Worm (Caenorhabditis elegans) whole organism, young adult: Measurements from ENCODE around the gene vps-53.
A peak's percentile ranks its signal among the peaks of the same experiment; 100 is the strongest.

Experiments
- F22D6.2 ChIP-seq: sonication (generic microtip); optimal IDR thresholded peaks from 2 replicates; lab custom pipeline; 2016; ENCODE audit warnings: mild to moderate bottlenecking, missing genetic modification characterization, missing compliant biosample characterization
- F52B5.7 ChIP-seq: sonication (generic microtip); optimal IDR thresholded peaks from 2 replicates; lab custom pipeline; 2016; ENCODE audit warnings: mild to moderate bottlenecking, missing genetic modification characterization, missing compliant biosample characterization
- F57A8.1 ChIP-seq: fragments of 200-800 bp; sonication (Bioruptor generic); optimal IDR thresholded peaks from 2 replicates; lab custom pipeline; 2018; ENCODE audit warnings: mild to moderate bottlenecking, missing genetic modification characterization, moderate library complexity, missing compliant biosample characterization
- Y79H2A.3 ChIP-seq: fragments of 200-800 bp; sonication (Bioruptor generic); conservative IDR thresholded peaks from 2 replicates; pipeline ENCODE4 v1.3.6; 2022; ENCODE audit warnings: missing genetic modification reagents, missing genetic modification characterization, missing compliant biosample characterization
- ama-1 ChIP-seq, 3 experiments: fragments of 150-350 bp in 1 of 3; sonication (generic microtip) in 2 of 3; optimal IDR thresholded peaks; 2 replicates each; lab custom pipeline; 2014 to 2018; ENCODE audit warnings: missing biosample characterization in 2 of 3, missing genetic modification characterization in 2 of 3, missing genetic modification reagents in 2 of 3
- aptf-2 ChIP-seq: fragments of 200-800 bp; sonication (Bioruptor generic); conservative IDR thresholded peaks from 2 replicates; pipeline ENCODE4 v1.3.6; 2022; ENCODE audit warnings: missing genetic modification reagents, missing genetic modification characterization, missing compliant biosample characterization
- bed-1 ChIP-seq: fragments of 200-800 bp; sonication (Bioruptor generic); IDR thresholded peaks from 2 replicates; pipeline ENCODE4 v1.3.6; 2022; ENCODE audit warnings: missing genetic modification reagents, missing genetic modification characterization, missing compliant biosample characterization
- ceh-100 ChIP-seq: fragments of 200-800 bp; sonication (Bioruptor generic); IDR thresholded peaks from 2 replicates; pipeline ENCODE4 v1.3.6; 2022; ENCODE audit warnings: missing genetic modification reagents, missing genetic modification characterization, missing compliant biosample characterization
- die-1 ChIP-seq: sonication (generic microtip); optimal IDR thresholded peaks from 2 replicates; lab custom pipeline; 2016; ENCODE audit warnings: missing genotype, mild to moderate bottlenecking, missing genetic modification characterization, missing compliant biosample characterization
- egl-18 ChIP-seq: fragments of 200-800 bp; sonication (Bioruptor generic); IDR thresholded peaks from 2 replicates; pipeline ENCODE4 v1.3.6; 2022; ENCODE audit warnings: missing genetic modification reagents, missing genetic modification characterization, missing compliant biosample characterization
- ekl-4 ChIP-seq: fragments of 200-800 bp; sonication (Bioruptor generic); IDR thresholded peaks from 2 replicates; pipeline ENCODE4 v1.3.6; 2022; ENCODE audit warnings: missing genetic modification reagents, missing genetic modification characterization, missing compliant biosample characterization
- hmg-1.2 ChIP-seq: fragments of 200-800 bp; sonication (Bioruptor generic); IDR thresholded peaks from 2 replicates; pipeline ENCODE4 v1.3.6; 2022; ENCODE audit warnings: missing genetic modification reagents, missing genetic modification characterization, missing compliant biosample characterization
- hrde-1 ChIP-seq: sonication (generic microtip); optimal IDR thresholded peaks from 2 replicates; lab custom pipeline; 2016; ENCODE audit warnings: missing genetic modification characterization, mild to moderate bottlenecking, missing compliant biosample characterization, moderate library complexity, missing genotype, missing genetic modification reagents, borderline replicate concordance
- hsf-1 ChIP-seq: fragments of 200-800 bp; sonication (Bioruptor generic); IDR thresholded peaks from 2 replicates; pipeline ENCODE4 v1.3.6; 2022; ENCODE audit warnings: missing genetic modification reagents, missing genetic modification characterization, missing compliant biosample characterization
- let-607 ChIP-seq, 2 experiments: fragments of 200-800 bp in 1 of 2; sonication (Bioruptor generic) in 1 of 2; sonication (generic microtip) in 1 of 2; optimal IDR thresholded peaks; 2 replicates each; lab custom pipeline; 2016 to 2018; ENCODE audit warnings: mild to moderate bottlenecking in 2 of 2, missing compliant biosample characterization in 2 of 2, missing genetic modification characterization in 2 of 2, moderate library complexity in 2 of 2, missing genotype in 1 of 2
- lin-35 ChIP-seq, 3 experiments: fragments of 150-350 bp in 2 of 3; sonication (generic microtip) in 1 of 3; optimal IDR thresholded peaks; 2 replicates each; lab custom pipeline; 2014 to 2018; ENCODE audit warnings: missing biosample characterization in 3 of 3, missing genetic modification characterization in 3 of 3, missing genetic modification reagents in 3 of 3
- lin-40 ChIP-seq: sonication (generic microtip); optimal IDR thresholded peaks from 2 replicates; lab custom pipeline; 2016; ENCODE audit warnings: missing genetic modification characterization, mild to moderate bottlenecking, missing compliant biosample characterization, missing genotype, missing genetic modification reagents
- mel-28 ChIP-seq: sonication (generic microtip); optimal IDR thresholded peaks from 2 replicates; lab custom pipeline; 2016; ENCODE audit warnings: borderline replicate concordance, mild to moderate bottlenecking, missing genetic modification characterization, missing compliant biosample characterization
- nfya-2 ChIP-seq: fragments of 200-800 bp; sonication (Bioruptor generic); IDR thresholded peaks from 2 replicates; pipeline ENCODE4 v1.3.6; 2022; ENCODE audit warnings: missing genetic modification reagents, missing genetic modification characterization, missing compliant biosample characterization
- nhr-179 ChIP-seq: sonication (generic microtip); optimal IDR thresholded peaks from 2 replicates; lab custom pipeline; 2016; ENCODE audit warnings: mild to moderate bottlenecking, missing genetic modification characterization, missing compliant biosample characterization
- nhr-27 ChIP-seq: fragments of 200-800 bp; sonication (Bioruptor generic); optimal IDR thresholded peaks from 2 replicates; lab custom pipeline; 2018; ENCODE audit warnings: mild to moderate bottlenecking, missing genetic modification characterization, moderate library complexity, missing compliant biosample characterization
- nhr-80 ChIP-seq: sonication (generic microtip); optimal IDR thresholded peaks from 2 replicates; lab custom pipeline; 2016; ENCODE audit warnings: missing genetic modification characterization, missing compliant biosample characterization
- nhr-90 ChIP-seq: sonication (generic microtip); optimal IDR thresholded peaks from 2 replicates; lab custom pipeline; 2016; ENCODE audit warnings: missing genotype, mild to moderate bottlenecking, missing genetic modification characterization, missing compliant biosample characterization
- pbrm-1 ChIP-seq: fragments of 200-800 bp; sonication (Bioruptor generic); IDR thresholded peaks from 2 replicates; pipeline ENCODE4 v1.3.6; 2022; ENCODE audit warnings: missing genetic modification reagents, missing genetic modification characterization, missing compliant biosample characterization
- rpc-1 ChIP-seq, 2 experiments: fragments of 150-350 bp in 1 of 2; sonication (generic microtip) in 1 of 2; optimal IDR thresholded peaks; 2 replicates each; lab custom pipeline; 2014 to 2018; ENCODE audit warnings: missing biosample characterization in 1 of 2, missing genetic modification characterization in 1 of 2, missing genetic modification reagents in 1 of 2, missing genotype in 1 of 2
- snpc-4 ChIP-seq, 5 experiments: fragments of 150-350 bp in 1 of 5; sonication (generic microtip) in 4 of 5; optimal IDR thresholded peaks; 2 replicates each; lab custom pipeline; 2014 to 2018; ENCODE audit warnings: missing genetic modification characterization in 5 of 5, missing biosample characterization in 3 of 5, antibody characterized with exemption in 2 of 5, mild to moderate bottlenecking in 2 of 5, missing compliant biosample characterization in 2 of 5, missing genotype in 2 of 5, moderate library complexity in 2 of 5, missing genetic modification reagents in 1 of 5
- somi-1 ChIP-seq: fragments of 200-800 bp; sonication (Bioruptor generic); optimal IDR thresholded peaks from 2 replicates; lab custom pipeline; 2018; ENCODE audit warnings: mild to moderate bottlenecking, missing genetic modification characterization, missing compliant biosample characterization
- tlf-1 ChIP-seq: fragments of 200-800 bp; sonication (Bioruptor generic); optimal IDR thresholded peaks from 2 replicates; lab custom pipeline; 2018; ENCODE audit warnings: mild to moderate bottlenecking, missing genetic modification characterization, missing compliant biosample characterization
- ztf-22 ChIP-seq: fragments of 200-800 bp; sonication (Bioruptor generic); optimal IDR thresholded peaks from 2 replicates; lab custom pipeline; 2018; ENCODE audit warnings: mild to moderate bottlenecking, missing genetic modification characterization, moderate library complexity, missing compliant biosample characterization
- ztf-28 ChIP-seq: fragments of 200-800 bp; sonication (Bioruptor generic); IDR thresholded peaks from 2 replicates; pipeline ENCODE4 v1.3.6; 2022; ENCODE audit warnings: missing genetic modification reagents, missing genetic modification characterization, missing compliant biosample characterization

The vps-53 gene

ce11 chrIII:9714731-9715130 lies 42.6 kb downstream of the vps-53 start:
- TF ChIP-seq aptf-2 (GFP tag; lab: Robert Waterston, UW) (no peak), let-607 (tag; optimal IDR thresholded peaks at IDR 0.05; lab: Kevin White, UChicago) (no peak), die-1 (tag; lab: Kevin White, UChicago) (no peak), nfya-2 (no peak), rpc-1 (optimal IDR thresholded peaks at IDR 0.05; lab: Kevin White, UChicago) (no peak), rpc-1 (tag; optimal IDR thresholded peaks at IDR 0.05; lab: Kevin White, UChicago) (no peak), bed-1 (no peak), tlf-1 (GFP tag; lab: Kevin White, UChicago) (no peak), F57A8.1 (GFP tag; lab: Kevin White, UChicago) (no peak), somi-1 (GFP tag; lab: Kevin White, UChicago) (no peak), ztf-22 (GFP tag; lab: Kevin White, UChicago) (no peak), ceh-100 (no peak)

- no peak for TF ChIP-seq nhr-179 (tag; lab: Kevin White, UChicago)
- no peak for TF ChIP-seq snpc-4 (GFP tag; optimal IDR thresholded peaks at IDR 0.05; lab: Kevin White, UChicago)
- peak in 1 of 4 experiments; percentile 16 for TF ChIP-seq snpc-4 (tag; optimal IDR thresholded peaks at IDR 0.05; lab: Kevin White, UChicago)
- TF ChIP-seq lin-40 (tag; lab: Kevin White, UChicago): no peak
- no peak for TF ChIP-seq Y79H2A.3 (GFP tag; lab: Robert Waterston, UW)
- TF ChIP-seq F52B5.7: no peak
- peak; percentile 53 for TF ChIP-seq nhr-80 (tag; lab: Kevin White, UChicago)
These were observed 43.5 kb downstream of the vps-53 start, which contains the start of gene ncx-6 for ce11 chrIII:9713862-9714261. TSS of gene ncx-6 (minus strand) at chrIII:9713949.

ce11 chrIII:9713182-9713581 lies 44.1 kb downstream of the vps-53 start:
- no peak for TF ChIP-seq nhr-27 (tag; lab: Kevin White, UChicago)
- no peak for TF ChIP-seq F22D6.2
- TF ChIP-seq ztf-28 (GFP tag; lab: Robert Waterston, UW): no peak
- no peak for TF ChIP-seq hsf-1 (GFP tag; lab: Robert Waterston, UW)
- TF ChIP-seq lin-35 (GFP tag; optimal IDR thresholded peaks at IDR 0.05; lab: Kevin White, UChicago): no peak

ce11 chrIII:9711163-9711562 lies 46.2 kb downstream of the vps-53 start:
- TF ChIP-seq ztf-28 (GFP tag; lab: Robert Waterston, UW): no peak
- TF ChIP-seq nhr-90 (tag; lab: Kevin White, UChicago): no peak
- TF ChIP-seq mel-28 (tag; lab: Kevin White, UChicago): no peak
- TF ChIP-seq hmg-1.2 (GFP tag; lab: Robert Waterston, UW): no peak
- no peak for TF ChIP-seq hrde-1 (tag; lab: Kevin White, UChicago)
- no peak for TF ChIP-seq ekl-4 (GFP tag; lab: Robert Waterston, UW)
- no peak for TF ChIP-seq ama-1 (optimal IDR thresholded peaks at IDR 0.05; lab: Kevin White, UChicago)
- TF ChIP-seq ama-1 (GFP tag; optimal IDR thresholded peaks at IDR 0.05; lab: Kevin White, UChicago): no peak
- no peak for TF ChIP-seq pbrm-1 (GFP tag; lab: Robert Waterston, UW)
- TF ChIP-seq egl-18 (GFP tag; lab: Robert Waterston, UW): no peak
- TF ChIP-seq, all 124 proteins: peak for 0
